Fruit fly (Drosophila melanogaster) whole organism, embryonic: Measurements from ENCODE around the gene CG11000.

ENCODE experiments used
- Bgb ChIP-seq: fragments of 200-800 bp; sonication (Bioruptor generic); IDR thresholded peaks from 2 replicates; pipeline ENCODE4 v1.3.6; 2022; ENCODE audit warnings: missing biosample characterization, missing genetic modification characterization; ENCODE audit not compliant: partially characterized antibody
- CG10209 ChIP-seq: fragments of 200-800 bp; sonication (Bioruptor generic); optimal IDR thresholded peaks from 3 replicates; lab custom pipeline; 2017; ENCODE audit warnings: missing biosample characterization, mild to moderate bottlenecking, missing genetic modification characterization, missing genetic modification reagents
- CG1024 ChIP-seq: fragments of 200-800 bp; sonication (Bioruptor generic); IDR thresholded peaks from 2 replicates; pipeline ENCODE4 v1.3.6; 2022; ENCODE audit warnings: missing biosample characterization, missing genetic modification characterization
- CG10321 ChIP-seq: fragments of 200-800 bp; sonication (Bioruptor generic); IDR thresholded peaks from 2 replicates; pipeline ENCODE4 v1.3.6; 2022; ENCODE audit warnings: missing biosample characterization, missing genetic modification characterization
- CG11247 ChIP-seq: fragments of 200-800 bp; sonication (Bioruptor generic); IDR thresholded peaks from 2 replicates; pipeline ENCODE4 v1.3.6; 2022; ENCODE audit warnings: missing biosample characterization, missing genetic modification characterization
- CG12219 ChIP-seq: fragments of 200-800 bp; sonication (Bioruptor generic); optimal IDR thresholded peaks from 3 replicates; lab custom pipeline; 2018; ENCODE audit warnings: missing biosample characterization, mild to moderate bottlenecking, missing genetic modification characterization
- CG13624 ChIP-seq: fragments of 200-800 bp; sonication (Bioruptor generic); optimal IDR thresholded peaks from 2 replicates; lab custom pipeline; 2016; ENCODE audit warnings: missing biosample characterization, missing genetic modification characterization
- CG13894 ChIP-seq: fragments of 200-800 bp; sonication (Bioruptor generic); optimal IDR thresholded peaks from 3 replicates; lab custom pipeline; 2018; ENCODE audit warnings: missing biosample characterization, mild to moderate bottlenecking, missing genetic modification characterization, moderate library complexity
- CG16863 ChIP-seq: fragments of 200-800 bp; sonication (Bioruptor generic); optimal IDR thresholded peaks from 3 replicates; lab custom pipeline; 2016; ENCODE audit warnings: missing biosample characterization, missing genetic modification characterization
- CG17328 ChIP-seq: fragments of 200-800 bp; sonication (Bioruptor generic); IDR thresholded peaks from 2 replicates; pipeline ENCODE4 v1.3.6; 2022; ENCODE audit warnings: missing biosample characterization, missing genetic modification characterization
- CG2678 ChIP-seq: fragments of 200-800 bp; sonication (Bioruptor generic); optimal IDR thresholded peaks from 3 replicates; lab custom pipeline; 2019; ENCODE audit warnings: missing biosample characterization, mild to moderate bottlenecking, missing genetic modification characterization, moderate library complexity
- CG3281 ChIP-seq: fragments of 200-800 bp; sonication (Bioruptor generic); optimal IDR thresholded peaks from 3 replicates; lab custom pipeline; 2017; ENCODE audit warnings: missing biosample characterization, mild to moderate bottlenecking, missing genetic modification characterization
- CG33557 ChIP-seq: fragments of 200-800 bp; sonication (Bioruptor generic); optimal IDR thresholded peaks from 2 replicates; lab custom pipeline; 2019; ENCODE audit warnings: missing biosample characterization, mild to moderate bottlenecking, missing genetic modification characterization, moderate library complexity
- CG3838 ChIP-seq: fragments of 200-800 bp; sonication (Bioruptor generic); optimal IDR thresholded peaks from 3 replicates; lab custom pipeline; 2016; ENCODE audit warnings: missing biosample characterization, missing genetic modification characterization
- CG4424 ChIP-seq: fragments of 200-800 bp; sonication (Bioruptor generic); optimal IDR thresholded peaks from 3 replicates; lab custom pipeline; 2016; ENCODE audit warnings: missing biosample characterization, missing genetic modification characterization
- CG7556 ChIP-seq: fragments of 200-800 bp; sonication (Bioruptor generic); optimal IDR thresholded peaks from 2 replicates; lab custom pipeline; 2017; ENCODE audit warnings: missing biosample characterization, mild to moderate bottlenecking, missing genetic modification characterization
- CG7928 ChIP-seq: fragments of 200-800 bp; sonication (Bioruptor generic); optimal IDR thresholded peaks from 2 replicates; lab custom pipeline; 2017; ENCODE audit warnings: missing biosample characterization, mild to moderate bottlenecking, missing genetic modification characterization
- CG8478 ChIP-seq: fragments of >200 bp; optimal IDR thresholded peaks from 2 replicates; lab custom pipeline; 2018
- CG9932 ChIP-seq: fragments of 200-800 bp; sonication (Bioruptor generic); IDR thresholded peaks from 2 replicates; pipeline ENCODE4 v1.3.6; 2022; ENCODE audit warnings: missing biosample characterization, missing genetic modification characterization
- Deaf1 ChIP-seq: fragments of 200-800 bp; optimal IDR thresholded peaks from 3 replicates; lab custom pipeline; 2019; ENCODE audit warnings: missing biosample characterization, mild to moderate bottlenecking, missing genetic modification characterization, moderate library complexity
- Dip3 ChIP-seq: fragments of 200-800 bp; sonication (Bioruptor generic); optimal IDR thresholded peaks from 3 replicates; lab custom pipeline; 2016; ENCODE audit warnings: missing biosample characterization, missing genetic modification characterization
- Dll ChIP-seq: fragments of 200-800 bp; sonication (Bioruptor generic); IDR thresholded peaks from 4 replicates; pipeline ENCODE4 v1.3.6; 2022; ENCODE audit warnings: missing biosample characterization, missing genetic modification characterization; ENCODE audit not compliant: partially characterized antibody
- ERR ChIP-seq: fragments of 200-800 bp; sonication (Bioruptor generic); optimal IDR thresholded peaks from 2 replicates; lab custom pipeline; 2016; ENCODE audit warnings: missing biosample characterization, missing genetic modification characterization
- HmgZ ChIP-seq: fragments of 200-800 bp; sonication (Bioruptor generic); optimal IDR thresholded peaks from 2 replicates; lab custom pipeline; 2018; ENCODE audit warnings: missing biosample characterization, mild to moderate bottlenecking, missing genetic modification characterization
- Jarid2 ChIP-seq: fragments of 200-800 bp; sonication (Bioruptor generic); optimal IDR thresholded peaks from 3 replicates; lab custom pipeline; 2017; ENCODE audit warnings: mild to moderate bottlenecking, missing biosample characterization, missing genetic modification reagents, missing genetic modification characterization
- MTF-1 ChIP-seq: fragments of 200-800 bp; sonication (Bioruptor generic); optimal IDR thresholded peaks from 2 replicates; lab custom pipeline; 2018; ENCODE audit warnings: missing biosample characterization, mild to moderate bottlenecking, missing genetic modification characterization, borderline replicate concordance
- NC2α ChIP-seq: fragments of 200-800 bp; sonication (Bioruptor generic); optimal IDR thresholded peaks from 2 replicates; lab custom pipeline; 2016; ENCODE audit warnings: missing biosample characterization, missing genetic modification characterization
- TFAM ChIP-seq: fragments of 200-800 bp; sonication (Bioruptor generic); optimal IDR thresholded peaks from 2 replicates; lab custom pipeline; 2017; ENCODE audit warnings: missing biosample characterization, missing genetic modification characterization, inconsistent platforms
- ac ChIP-seq: fragments of 200-800 bp; sonication (Bioruptor generic); optimal IDR thresholded peaks from 3 replicates; lab custom pipeline; 2017; ENCODE audit warnings: missing biosample characterization, mild to moderate bottlenecking, missing genetic modification characterization
- ash1 ChIP-seq: fragments of 200-800 bp; sonication (Bioruptor generic); optimal IDR thresholded peaks from 2 replicates; lab custom pipeline; 2018; ENCODE audit warnings: missing biosample characterization, mild to moderate bottlenecking, missing genetic modification characterization
- br ChIP-seq: fragments of >200 bp; optimal IDR thresholded peaks from 2 replicates; lab custom pipeline; 2017
- croc ChIP-seq: fragments of 200-800 bp; sonication (Bioruptor generic); conservative IDR thresholded peaks from 3 replicates; pipeline ENCODE4 v1.3.6; 2022; ENCODE audit warnings: missing biosample characterization, missing genetic modification characterization
- en ChIP-seq: fragments of 200-800 bp; sonication (Bioruptor generic); optimal IDR thresholded peaks from 2 replicates; lab custom pipeline; 2016; ENCODE audit warnings: missing biosample characterization, missing genetic modification characterization
- exex ChIP-seq: fragments of 200-800 bp; sonication (Bioruptor generic); optimal IDR thresholded peaks from 4 replicates; lab custom pipeline; 2018; ENCODE audit warnings: missing biosample characterization, mild to moderate bottlenecking, missing genetic modification characterization, moderate library complexity
- eyg ChIP-seq: fragments of 200-800 bp; sonication (Bioruptor generic); optimal IDR thresholded peaks from 3 replicates; lab custom pipeline; 2016; ENCODE audit warnings: missing biosample characterization, missing genetic modification characterization
- grau ChIP-seq: fragments of 200-800 bp; optimal IDR thresholded peaks from 3 replicates; lab custom pipeline; 2019; ENCODE audit warnings: missing biosample characterization, mild to moderate bottlenecking, missing genetic modification characterization, moderate library complexity
- gsb ChIP-seq: fragments of 200-800 bp; sonication (Bioruptor generic); IDR thresholded peaks from 2 replicates; pipeline ENCODE4 v1.3.6; 2022; ENCODE audit warnings: missing biosample characterization, missing genetic modification characterization
- mld ChIP-seq: fragments of 200-800 bp; sonication (Bioruptor generic); IDR thresholded peaks from 3 replicates; pipeline ENCODE4 v1.3.6; 2022; ENCODE audit warnings: missing biosample characterization, missing genetic modification characterization; ENCODE audit not compliant: partially characterized antibody
- nerfin-1 ChIP-seq: fragments of 200-800 bp; sonication (Bioruptor generic); optimal IDR thresholded peaks from 3 replicates; lab custom pipeline; 2019; ENCODE audit warnings: missing biosample characterization, mild to moderate bottlenecking, missing genetic modification characterization, moderate library complexity
- onecut ChIP-seq: fragments of 200-800 bp; sonication (Bioruptor generic); IDR thresholded peaks from 2 replicates; pipeline ENCODE4 v1.3.6; 2022; ENCODE audit warnings: missing biosample characterization, missing genetic modification characterization
- pita ChIP-seq: fragments of 200-800 bp; sonication (Bioruptor generic); optimal IDR thresholded peaks from 2 replicates; lab custom pipeline; 2017; ENCODE audit warnings: missing biosample characterization, mild to moderate bottlenecking, missing genetic modification characterization
- prd ChIP-seq, 3 experiments: fragments of >200 bp in 2 of 3; fragments of 200-800 bp in 1 of 3; sonication (Bioruptor generic) in 1 of 3; optimal IDR thresholded peaks in 2 of 3; IDR thresholded peaks in 1 of 3; 2 replicates in 2 of 3; 3 replicates in 1 of 3; pipeline versions ENCODE4 v1.3.6 to Lab custom; 2017 to 2022; ENCODE audit warnings: missing biosample characterization in 1 of 3, missing genetic modification characterization in 1 of 3
- pzg ChIP-seq: fragments of 200-800 bp; sonication (Bioruptor generic); optimal IDR thresholded peaks from 3 replicates; lab custom pipeline; 2018; ENCODE audit warnings: missing biosample characterization, mild to moderate bottlenecking, missing genetic modification characterization, moderate library complexity
- slp2 ChIP-seq: fragments of 200-800 bp; sonication (Bioruptor generic); optimal IDR thresholded peaks from 2 replicates; lab custom pipeline; 2016; ENCODE audit warnings: missing biosample characterization, missing genetic modification characterization
- sna ChIP-seq: fragments of 200-800 bp; sonication (Bioruptor generic); IDR thresholded peaks from 2 replicates; pipeline ENCODE4 v1.3.6; 2022; ENCODE audit warnings: missing biosample characterization, missing genetic modification characterization; ENCODE audit not compliant: partially characterized antibody
- sob ChIP-seq: fragments of 200-800 bp; sonication (Bioruptor generic); IDR thresholded peaks from 2 replicates; pipeline ENCODE4 v1.3.6; 2022; ENCODE audit warnings: missing biosample characterization, missing genetic modification characterization
- sr ChIP-seq: fragments of 200-800 bp; sonication (Bioruptor generic); IDR thresholded peaks from 3 replicates; pipeline ENCODE4 v1.3.6; 2022; ENCODE audit warnings: missing biosample characterization, missing genetic modification characterization
- vnd ChIP-seq: fragments of 200-800 bp; sonication (Bioruptor generic); IDR thresholded peaks from 3 replicates; pipeline ENCODE4 v1.3.6; 2022; ENCODE audit warnings: missing biosample characterization, missing genetic modification characterization; ENCODE audit not compliant: partially characterized antibody
- yki ChIP-seq: fragments of >200 bp; optimal IDR thresholded peaks from 3 replicates; lab custom pipeline; 2018
- zfh1 ChIP-seq: fragments of 200-800 bp; sonication (Bioruptor generic); IDR thresholded peaks from 3 replicates; pipeline ENCODE4 v1.3.6; 2022; ENCODE audit warnings: missing biosample characterization, missing genetic modification characterization
- zfh2 ChIP-seq: fragments of 200-800 bp; sonication (Bioruptor generic); optimal IDR thresholded peaks from 2 replicates; lab custom pipeline; 2016; ENCODE audit warnings: missing biosample characterization, missing genetic modification characterization

CG11000 gene

dm6 chr3R:5860736-5861217 is 58.6 kb downstream of the CG11000 start (continued):
- TF ChIP-seq CG7556 (GFP tag; lab: Kevin White, UChicago), result no peak
- no peak for TF ChIP-seq gsb (GFP tag; lab: Robert Waterston, UW)
- no peak for TF ChIP-seq yki (lab: Kevin White, UChicago)
- TF ChIP-seq pzg (GFP tag; lab: Kevin White, UChicago), result no peak
- TF ChIP-seq grau (tag; lab: Kevin White, UChicago), result no peak
- no peak for TF ChIP-seq CG10321
- peak; percentile 32 for TF ChIP-seq Deaf1 (tag; lab: Kevin White, UChicago)
- no peak for TF ChIP-seq CG8478 (lab: Kevin White, UChicago)
- no peak for TF ChIP-seq CG33557 (GFP tag; lab: Kevin White, UChicago)
- no peak for TF ChIP-seq ERR (GFP tag; lab: Kevin White, UChicago)
- TF ChIP-seq sr (GFP tag; lab: Robert Waterston, UW), result peak; percentile 50; the same call in 1 of the 3 replicates
- no peak for TF ChIP-seq CG13624 (GFP tag; lab: Kevin White, UChicago)
- no peak for TF ChIP-seq Dll (GFP tag; lab: Robert Waterston, UW)
- TF ChIP-seq sna (GFP tag; lab: Robert Waterston, UW), result no peak
- TF ChIP-seq pita (GFP tag; lab: Kevin White, UChicago), result no peak
- no peak for TF ChIP-seq nerfin-1 (tag; lab: Kevin White, UChicago)
- no peak for TF ChIP-seq CG11247 (GFP tag; lab: Robert Waterston, UW)
- no peak for TF ChIP-seq zfh2
- TF ChIP-seq Bgb (GFP tag; lab: Robert Waterston, UW), result no peak
- TF ChIP-seq prd (optimal IDR thresholded peaks at IDR 0.05; lab: Kevin White, UChicago), result no peak
- no peak for TF ChIP-seq prd (GFP tag; IDR thresholded peaks at IDR 0.05; lab: Robert Waterston, UW)
- no peak for TF ChIP-seq croc (GFP tag; lab: Robert Waterston, UW)
- TF ChIP-seq NC2α, result no peak
- peak; percentile 95 for TF ChIP-seq onecut (GFP tag; lab: Robert Waterston, UW)
- peak; percentile 39 for TF ChIP-seq exex
- no peak for TF ChIP-seq MTF-1 (GFP tag; lab: Kevin White, UChicago)
- TF ChIP-seq mld (GFP tag; lab: Robert Waterston, UW), result no peak
- no peak for TF ChIP-seq slp2
- peak; percentile 51 for TF ChIP-seq HmgZ (tag; lab: Kevin White, UChicago)
- no peak for TF ChIP-seq TFAM (GFP tag; lab: Kevin White, UChicago)
- no peak for TF ChIP-seq CG16863 (GFP tag; lab: Kevin White, UChicago)
- no peak for TF ChIP-seq eyg (GFP tag; lab: Kevin White, UChicago)
- no peak for TF ChIP-seq CG17328
- no peak for TF ChIP-seq ash1 (GFP tag; lab: Kevin White, UChicago)
- TF ChIP-seq vnd (GFP tag; lab: Robert Waterston, UW), result no peak
- TF ChIP-seq Jarid2 (GFP tag; lab: Kevin White, UChicago), result no peak
- TF ChIP-seq CG4424 (GFP tag; lab: Kevin White, UChicago), result no peak
- peak; percentile 40 for TF ChIP-seq CG13894 (tag; lab: Kevin White, UChicago)

dm6 chr3R:5861218-5861902 is 59.2 kb downstream of the CG11000 start:
- TF ChIP-seq CG3281 (GFP tag; lab: Kevin White, UChicago) (peak; percentile 67), HmgZ (tag; lab: Kevin White, UChicago) (no peak), br (lab: Kevin White, UChicago) (no peak), sob (GFP tag; lab: Robert Waterston, UW) (peak; percentile 23; the same call in 1 of the 2 replicates), en (GFP tag; lab: Kevin White, UChicago) (no peak), Dip3 (GFP tag; lab: Kevin White, UChicago) (peak; percentile 52), zfh1 (GFP tag; lab: Robert Waterston, UW) (0 out of 3 replicates have a peak, but pooled peaks have one; percentile 23), CG9932 (GFP tag; lab: Robert Waterston, UW) (peak; percentile 70), CG1024 (GFP tag; lab: Robert Waterston, UW) (peak; percentile 22; the same call in 1 of the 2 replicates), CG10209 (peak; percentile 32), CG12219 (no peak), CG7928 (GFP tag; lab: Kevin White, UChicago) (peak; percentile 23), CG2678 (tag; lab: Kevin White, UChicago) (peak; percentile 61), ac (GFP tag; lab: Kevin White, UChicago) (no peak), CG3838 (GFP tag; lab: Kevin White, UChicago) (no peak)
